Worm (Caenorhabditis elegans) whole organism, L3 larva: ENCODE results near the gene hmgr-1.
A peak's percentile ranks its signal among the peaks of the same experiment; 100 is the strongest.

Source experiments
- R02D3.7 ChIP-seq: fragments of 150-350 bp; optimal IDR thresholded peaks from 2 replicates; lab custom pipeline; 2014; ENCODE audit warnings: missing biosample characterization, missing genetic modification characterization
- ZK546.5 ChIP-seq: sonication (generic microtip); optimal IDR thresholded peaks from 2 replicates; lab custom pipeline; 2017; ENCODE audit warnings: missing biosample characterization, missing genetic modification characterization
- aly-2 ChIP-seq: fragments of 150-350 bp; optimal IDR thresholded peaks from 2 replicates; lab custom pipeline; 2014; ENCODE audit warnings: missing biosample characterization, missing genetic modification characterization
- ama-1 ChIP-seq: fragments of 150-350 bp; optimal IDR thresholded peaks from 2 replicates; lab custom pipeline; 2018
- ceh-16 ChIP-seq: sonication (generic microtip); optimal IDR thresholded peaks from 2 replicates; lab custom pipeline; 2017; ENCODE audit warnings: missing biosample characterization, missing genetic modification characterization
- ceh-28 ChIP-seq: fragments of 150-350 bp; optimal IDR thresholded peaks from 2 replicates; lab custom pipeline; 2014; ENCODE audit warnings: missing biosample characterization, missing genetic modification reagents, missing genetic modification characterization
- ceh-82 ChIP-seq: fragments of 150-350 bp; optimal IDR thresholded peaks from 2 replicates; lab custom pipeline; 2014; ENCODE audit warnings: missing biosample characterization, missing genetic modification characterization
- egl-27 ChIP-seq: sonication (generic microtip); optimal IDR thresholded peaks from 4 replicates; lab custom pipeline; 2017; ENCODE audit warnings: missing biosample characterization, missing genetic modification reagents, missing genetic modification characterization
- egl-5 ChIP-seq: fragments of 150-350 bp; optimal IDR thresholded peaks from 2 replicates; lab custom pipeline; 2017; ENCODE audit warnings: missing biosample characterization, missing genetic modification reagents, missing genetic modification characterization, inconsistent platforms
- elt-2 ChIP-seq: sonication (generic microtip); optimal IDR thresholded peaks from 2 replicates; lab custom pipeline; 2016; ENCODE audit warnings: missing genetic modification reagents, mild to moderate bottlenecking, missing genetic modification characterization, missing compliant biosample characterization
- elt-3 ChIP-seq, 3 experiments: fragments of 150-350 bp in 1 of 3; sonication (generic microtip) in 2 of 3; optimal IDR thresholded peaks; 2 replicates in 2 of 3; 4 replicates in 1 of 3; lab custom pipeline; 2014 to 2017; ENCODE audit warnings: missing biosample characterization in 3 of 3, missing genetic modification characterization in 3 of 3
- eor-1 ChIP-seq, 2 experiments: fragments of 150-350 bp; optimal IDR thresholded peaks; 2 replicates each; lab custom pipeline; 2014 to 2018; ENCODE audit warnings: missing biosample characterization in 2 of 2, missing genetic modification characterization in 2 of 2
- fkh-10 ChIP-seq: sonication (generic microtip); optimal IDR thresholded peaks from 2 replicates; lab custom pipeline; 2017; ENCODE audit warnings: missing biosample characterization, missing genetic modification reagents, missing genetic modification characterization
- fos-1 ChIP-seq: fragments of 150-350 bp; optimal IDR thresholded peaks from 2 replicates; lab custom pipeline; 2014; ENCODE audit warnings: missing biosample characterization, missing genetic modification characterization
- hmg-11 ChIP-seq: sonication (generic microtip); optimal IDR thresholded peaks from 2 replicates; lab custom pipeline; 2016; ENCODE audit warnings: missing genetic modification characterization, missing compliant biosample characterization
- jun-1 ChIP-seq: fragments of 150-350 bp; optimal IDR thresholded peaks from 2 replicates; lab custom pipeline; 2014; ENCODE audit warnings: missing biosample characterization, missing genetic modification reagents, missing genetic modification characterization
- lin-15B ChIP-seq: fragments of 150-350 bp; optimal IDR thresholded peaks from 2 replicates; lab custom pipeline; 2014; ENCODE audit warnings: missing biosample characterization, missing genetic modification characterization
- lin-39 ChIP-seq: fragments of 150-350 bp; optimal IDR thresholded peaks from 2 replicates; lab custom pipeline; 2018; ENCODE audit warnings: missing biosample characterization, missing genetic modification reagents, missing genetic modification characterization
- lsy-12 ChIP-seq: sonication (generic microtip); optimal IDR thresholded peaks from 2 replicates; lab custom pipeline; 2016; ENCODE audit warnings: mild to moderate bottlenecking, missing genetic modification characterization, missing compliant biosample characterization
- mdl-1 ChIP-seq: fragments of 150-350 bp; optimal IDR thresholded peaks from 2 replicates; lab custom pipeline; 2014; ENCODE audit warnings: missing biosample characterization, missing genetic modification characterization
- mml-1 ChIP-seq: fragments of 150-350 bp; sonication (generic microtip); optimal IDR thresholded peaks from 3 replicates; lab custom pipeline; 2014; ENCODE audit warnings: missing biosample characterization, missing genetic modification characterization
- nfya-1 ChIP-seq: sonication (generic microtip); optimal IDR thresholded peaks from 2 replicates; lab custom pipeline; 2017; ENCODE audit warnings: missing genetic modification characterization, mild to moderate bottlenecking, missing compliant biosample characterization, antibody characterized with exemption, moderate library complexity; ENCODE audit not compliant: insufficient read depth
- nhr-11 ChIP-seq: fragments of 150-350 bp; optimal IDR thresholded peaks from 2 replicates; lab custom pipeline; 2014; ENCODE audit warnings: missing biosample characterization, missing genetic modification characterization
- nhr-12 ChIP-seq: fragments of 150-350 bp; optimal IDR thresholded peaks from 2 replicates; lab custom pipeline; 2014; ENCODE audit warnings: missing biosample characterization, missing genetic modification characterization
- nhr-25 ChIP-seq: sonication (generic microtip); optimal IDR thresholded peaks from 2 replicates; lab custom pipeline; 2017; ENCODE audit warnings: missing biosample characterization, missing genetic modification characterization
- nhr-28 ChIP-seq: fragments of 150-350 bp; optimal IDR thresholded peaks from 2 replicates; lab custom pipeline; 2014; ENCODE audit warnings: missing biosample characterization, missing genetic modification characterization
- nhr-43 ChIP-seq: sonication (generic microtip); optimal IDR thresholded peaks from 2 replicates; lab custom pipeline; 2016; ENCODE audit warnings: mild to moderate bottlenecking, missing genetic modification characterization, missing compliant biosample characterization; ENCODE audit not compliant: poor library complexity, severe bottlenecking
- nhr-76 ChIP-seq: fragments of 150-350 bp; sonication (generic microtip); optimal IDR thresholded peaks from 5 replicates; lab custom pipeline; 2014; ENCODE audit warnings: missing biosample characterization, missing genetic modification characterization
- nhr-77 ChIP-seq: fragments of 150-350 bp; optimal IDR thresholded peaks from 2 replicates; lab custom pipeline; 2014; ENCODE audit warnings: missing biosample characterization, missing genetic modification characterization
- pha-4 ChIP-seq: fragments of 150-350 bp; optimal IDR thresholded peaks from 2 replicates; lab custom pipeline; 2014; ENCODE audit warnings: missing biosample characterization, missing genetic modification reagents, missing genetic modification characterization
- pqm-1 ChIP-seq: fragments of 150-350 bp; optimal IDR thresholded peaks from 2 replicates; lab custom pipeline; 2017; ENCODE audit warnings: missing biosample characterization, missing genetic modification characterization, inconsistent platforms
- sea-2 ChIP-seq: fragments of 150-350 bp; sonication (generic microtip); optimal IDR thresholded peaks from 4 replicates; lab custom pipeline; 2014; ENCODE audit warnings: missing biosample characterization, missing genetic modification reagents, missing genetic modification characterization
- skn-1 ChIP-seq: fragments of 150-350 bp; optimal IDR thresholded peaks from 2 replicates; lab custom pipeline; 2014; ENCODE audit warnings: missing biosample characterization, missing genetic modification characterization
- snpc-4 ChIP-seq: fragments of 150-350 bp; optimal IDR thresholded peaks from 2 replicates; lab custom pipeline; 2014; ENCODE audit warnings: missing biosample characterization, missing genetic modification characterization
- tbx-2 ChIP-seq: sonication (generic microtip); optimal IDR thresholded peaks from 2 replicates; lab custom pipeline; 2016; ENCODE audit warnings: mild to moderate bottlenecking, missing genetic modification characterization, missing compliant biosample characterization
- unc-39 ChIP-seq: sonication (generic microtip); optimal IDR thresholded peaks from 4 replicates; lab custom pipeline; 2017; ENCODE audit warnings: missing biosample characterization, missing genetic modification characterization
- unc-62 ChIP-seq: fragments of 150-350 bp; sonication (generic microtip); optimal IDR thresholded peaks from 4 replicates; lab custom pipeline; 2014; ENCODE audit warnings: missing biosample characterization, missing genetic modification reagents, missing genetic modification characterization
- ztf-11 ChIP-seq: fragments of 150-350 bp; optimal IDR thresholded peaks from 2 replicates; lab custom pipeline; 2014; ENCODE audit warnings: missing biosample characterization, missing genetic modification characterization
- ztf-4 ChIP-seq: fragments of 150-350 bp; optimal IDR thresholded peaks from 2 replicates; lab custom pipeline; 2014; ENCODE audit warnings: missing biosample characterization, missing genetic modification characterization

The hmgr-1 gene

DNA sequence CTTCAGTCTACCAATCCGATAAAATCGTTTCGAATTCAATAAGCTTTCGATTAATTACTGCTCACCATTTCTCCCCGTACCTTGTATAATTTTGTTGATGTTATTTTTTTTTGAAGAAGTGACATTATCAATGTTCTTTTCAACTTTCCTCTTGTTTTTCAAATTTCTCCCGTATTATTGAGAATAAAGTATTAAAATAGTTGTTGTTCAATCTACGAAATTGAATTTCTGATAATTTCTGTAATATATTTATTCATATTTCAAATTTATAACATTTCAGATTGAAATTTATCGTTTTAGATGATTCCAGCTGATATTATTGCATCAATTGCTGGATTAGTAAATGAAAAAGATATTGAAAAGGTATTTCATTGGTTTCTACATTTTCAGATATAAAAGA lies 26.6 kb downstream of the hmgr-1 start, which contains the start of gene trd-1:
trd-1 (plus strand) TSS at position 301 of the 400 bp plus-strand sequence.
- no peak for TF ChIP-seq R02D3.7 (tag; lab: Kevin White, UChicago)
- no peak for TF ChIP-seq aly-2
- TF ChIP-seq nhr-43 (tag; lab: Kevin White, UChicago) = no peak
- TF ChIP-seq ceh-28 (tag; lab: Kevin White, UChicago) = no peak
- TF ChIP-seq nhr-76 = no peak
- no peak for TF ChIP-seq nhr-12 (tag; lab: Kevin White, UChicago)
- no peak for TF ChIP-seq mml-1 (tag; lab: Kevin White, UChicago)
- TF ChIP-seq unc-39 (tag; lab: Kevin White, UChicago) = no peak
- TF ChIP-seq ztf-11 (tag; lab: Kevin White, UChicago) = no peak
- TF ChIP-seq sea-2 (GFP tag; lab: Kevin White, UChicago) = no peak
- no peak for TF ChIP-seq nhr-28 (tag; lab: Kevin White, UChicago)
- TF ChIP-seq ztf-4 (tag; lab: Kevin White, UChicago) = no peak
- no peak for TF ChIP-seq lin-15B (tag; lab: Kevin White, UChicago)
- TF ChIP-seq skn-1 = no peak
- TF ChIP-seq unc-62 (GFP tag; lab: Kevin White, UChicago) = no peak
- TF ChIP-seq elt-3 (tag; optimal IDR thresholded peaks at IDR 0.05; lab: Kevin White, UChicago) = no peak
- no peak for TF ChIP-seq nhr-11 (tag; lab: Kevin White, UChicago)
- TF ChIP-seq elt-2 (tag; lab: Kevin White, UChicago) = no peak
- TF ChIP-seq mdl-1 = no peak

DNA sequence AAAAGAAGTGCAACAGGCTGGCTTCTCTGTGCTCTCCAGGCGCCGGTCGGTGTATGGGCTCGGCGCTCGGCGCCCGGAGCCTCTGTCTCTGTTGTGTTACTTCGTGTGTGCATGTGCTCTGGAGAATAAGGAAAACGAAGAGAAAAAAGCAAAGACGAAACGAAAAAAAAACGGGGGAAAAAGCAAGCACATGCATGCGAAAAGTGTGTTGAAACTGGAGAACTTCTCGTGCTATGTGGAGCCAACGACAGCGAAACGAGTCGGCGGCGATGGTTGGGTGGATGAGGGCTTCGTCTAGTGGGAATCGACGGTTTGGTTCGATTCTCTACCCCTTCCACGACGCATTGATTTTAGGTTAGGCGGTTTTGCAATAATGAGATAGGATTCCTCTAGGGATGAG lies 28.1 kb downstream of the hmgr-1 start:
- TF ChIP-seq egl-5 (tag; lab: Kevin White, UChicago) (no peak), mdl-1 (peak; percentile 9), ama-1 (lab: Kevin White, UChicago) (no peak), pha-4 (peak; percentile 44), elt-2 (tag; lab: Kevin White, UChicago) (peak; percentile 60), pqm-1 (tag; lab: Kevin White, UChicago) (peak; percentile 40), lsy-12 (tag; lab: Kevin White, UChicago) (peak; percentile 64), hmg-11 (tag; lab: Kevin White, UChicago) (peak; percentile 50), lin-39 (tag; lab: Kevin White, UChicago) (peak; percentile 12), fos-1 (tag; lab: Kevin White, UChicago) (no peak), nfya-1 (peak; percentile 63), snpc-4 (tag; lab: Kevin White, UChicago) (peak; percentile 39), fkh-10 (GFP tag; lab: Kevin White, UChicago) (no peak)

DNA sequence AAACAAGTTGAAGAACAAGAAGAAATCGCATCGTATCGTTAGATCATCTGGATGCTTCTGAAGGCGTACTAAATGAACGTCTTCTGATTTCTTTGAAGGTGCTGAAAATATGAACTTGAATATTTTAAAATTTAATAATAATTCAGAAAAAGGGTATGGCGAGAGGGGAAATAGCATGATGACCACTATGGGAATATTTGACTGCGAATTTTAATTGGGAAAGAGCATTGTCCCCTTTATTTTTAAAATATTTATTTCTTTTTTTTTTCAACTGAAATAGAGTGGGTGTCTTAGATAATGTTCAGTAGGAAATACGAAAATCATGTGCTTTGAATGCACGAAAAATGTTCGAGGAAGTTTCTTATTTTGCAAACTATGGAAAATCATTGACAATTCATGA lies 36.1 kb downstream of the hmgr-1 start, which contains the start of gene lgc-50:
lgc-50 (minus strand) TSS at position 101 of the 400 bp plus-strand sequence.
- no peak for TF ChIP-seq aly-2
- TF ChIP-seq jun-1 = no peak
- TF ChIP-seq lin-15B (tag; lab: Kevin White, UChicago) = no peak
- no peak for TF ChIP-seq nhr-76
- TF ChIP-seq mdl-1 = no peak

DNA sequence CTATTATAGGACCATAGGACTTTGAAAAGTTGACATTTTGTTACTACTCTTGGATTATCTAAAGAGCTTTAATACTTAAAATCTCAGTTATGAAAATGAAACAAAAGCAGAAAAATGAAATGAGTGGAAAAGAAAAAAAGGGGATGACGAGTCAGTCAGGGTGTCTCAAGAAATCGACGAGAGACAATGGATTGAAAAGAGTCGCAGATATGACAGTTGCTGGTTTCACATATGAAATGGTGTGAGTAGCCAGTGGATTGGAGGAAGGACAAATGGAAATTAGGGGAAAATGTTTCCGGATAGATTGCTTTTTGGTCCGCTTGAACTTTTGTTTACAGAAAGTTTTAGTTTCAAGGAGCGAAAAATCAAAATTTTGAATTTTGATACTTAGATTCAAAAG lies 37.9 kb downstream of the hmgr-1 start:
- TF ChIP-seq nhr-12 (tag; lab: Kevin White, UChicago) = no peak
- peak; percentile 25 for TF ChIP-seq nfya-1

DNA sequence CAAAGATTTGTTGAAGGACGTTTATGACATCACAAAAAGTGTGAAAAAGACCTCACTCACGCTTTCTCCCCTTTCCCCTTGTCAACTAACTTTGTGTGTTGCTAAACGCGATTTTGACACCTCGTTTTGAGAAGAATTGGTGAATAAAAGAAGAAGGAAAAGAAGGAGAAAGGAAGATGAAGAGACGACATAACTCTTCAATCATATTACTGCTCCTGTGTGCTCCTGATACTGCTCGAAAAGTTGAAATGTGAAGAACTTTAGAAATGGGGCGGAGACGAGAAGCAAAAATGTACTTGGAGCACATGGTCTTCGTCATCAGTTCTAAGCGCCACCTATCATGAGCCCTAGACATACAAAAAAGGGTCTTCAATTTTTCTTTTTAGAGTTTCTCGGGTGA lies 39.7 kb downstream of the hmgr-1 start:
- TF ChIP-seq mdl-1 = no peak
- no peak for TF ChIP-seq ceh-82 (tag; lab: Kevin White, UChicago)
- TF ChIP-seq egl-27 (tag; lab: Kevin White, UChicago) = no peak
- TF ChIP-seq ZK546.5 (tag; lab: Kevin White, UChicago) = no peak
- no peak for TF ChIP-seq lin-39 (tag; lab: Kevin White, UChicago)
- no peak for TF ChIP-seq nhr-28 (tag; lab: Kevin White, UChicago)
- TF ChIP-seq eor-1 (tag; optimal IDR thresholded peaks at IDR 0.05; lab: Kevin White, UChicago) = no peak
- no peak for TF ChIP-seq nhr-25 (tag; lab: Kevin White, UChicago)
- no peak for TF ChIP-seq nhr-43 (tag; lab: Kevin White, UChicago)
- TF ChIP-seq mml-1 (tag; lab: Kevin White, UChicago) = no peak
- TF ChIP-seq tbx-2 = no peak
- no peak for TF ChIP-seq ceh-16
- TF ChIP-seq elt-3 (tag; optimal IDR thresholded peaks at IDR 0.05; lab: Kevin White, UChicago) = no peak
- TF ChIP-seq nhr-77 (tag; lab: Kevin White, UChicago) = no peak
- no peak for TF ChIP-seq ztf-11 (tag; lab: Kevin White, UChicago)
- TF ChIP-seq snpc-4 (tag; lab: Kevin White, UChicago) = no peak
- TF ChIP-seq fkh-10 (GFP tag; lab: Kevin White, UChicago) = no peak
